Fruit fly (Drosophila melanogaster): ENCODE data around the gene smog.

The smog gene

DNA sequence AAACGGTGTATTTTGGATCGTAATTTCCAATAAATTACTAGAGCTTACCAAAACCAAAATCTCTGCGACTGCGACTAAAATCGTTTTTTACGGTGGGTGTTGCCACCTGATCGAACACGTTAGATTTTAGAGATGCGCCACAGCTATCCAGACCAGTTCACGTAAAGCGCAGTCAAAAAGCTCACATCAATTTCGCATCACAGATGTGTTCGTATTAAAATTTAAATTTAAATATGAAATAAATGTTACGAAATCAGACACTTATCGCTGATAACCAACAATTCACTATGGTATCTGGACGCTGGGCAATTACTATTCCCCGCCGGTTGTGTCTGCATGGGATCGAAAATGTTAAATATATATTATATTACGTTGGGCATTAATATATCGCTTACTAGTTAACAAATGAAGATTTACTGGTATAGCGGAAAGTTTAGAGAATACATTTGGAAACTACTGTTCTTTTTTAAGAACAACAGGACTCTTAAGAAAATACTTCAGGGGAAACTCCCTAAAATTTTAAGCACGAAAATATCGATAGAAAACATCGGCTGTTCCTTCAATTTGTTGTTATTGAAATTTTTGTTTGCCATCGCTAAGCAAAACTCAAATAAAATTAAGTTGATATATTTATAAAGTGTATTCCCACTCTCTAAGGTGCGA, 5.3 kb upstream of the smog start, which contains the start of the genes mxt and CG11927 (continued):
- TF ChIP-seq wor (GFP tag; IDR thresholded peaks at IDR 0.05) = no peak
- no peak for TF ChIP-seq MTF-1 (GFP tag; optimal IDR thresholded peaks at IDR 0.05; ENCODE audit: borderline replicate concordance)
- TF ChIP-seq GATAe (GFP tag; conservative IDR thresholded peaks at IDR 0.05) = no peak
- TF ChIP-seq ac (GFP tag; optimal IDR thresholded peaks at IDR 0.05) = no peak
- peak; percentile 4 for TF ChIP-seq CTCF (GFP tag; optimal IDR thresholded peaks at IDR 0.05)
- no peak for TF ChIP-seq CG2875 (GFP tag; optimal IDR thresholded peaks at IDR 0.05)
- no peak for TF ChIP-seq CG31224 (GFP tag; IDR thresholded peaks at IDR 0.05)
- peak in 1 of 3 experiments; percentile 35 for TF ChIP-seq lola (GFP tag; optimal IDR thresholded peaks at IDR 0.05)
- TF ChIP-seq CG8478 (optimal IDR thresholded peaks at IDR 0.05) = no peak
- TF ChIP-seq Ssrp (tag; optimal IDR thresholded peaks at IDR 0.05) = no peak
- TF ChIP-seq ato (GFP tag; IDR thresholded peaks at IDR 0.05; ENCODE audit: partially characterized antibody) = peak; percentile 58; the same call in 1 of the 2 replicates
- TF ChIP-seq sens (GFP tag) = peak; percentile 90
- peak; percentile 33 for TF ChIP-seq Dp (GFP tag; optimal IDR thresholded peaks at IDR 0.05)
- TF ChIP-seq YL-1 (GFP tag; optimal IDR thresholded peaks at IDR 0.05) = no peak
- peak; percentile 90 for TF ChIP-seq Opbp (GFP tag; IDR thresholded peaks at IDR 0.05; ENCODE audit: partially characterized antibody)
- TF ChIP-seq jumu (GFP tag; optimal IDR thresholded peaks at IDR 0.05) = no peak
- peak; percentile 31 for TF ChIP-seq Mad (GFP tag; optimal IDR thresholded peaks at IDR 0.05)
- peak; percentile 69 for TF ChIP-seq tin (GFP tag; optimal IDR thresholded peaks at IDR 0.05)
- TF ChIP-seq vnd (GFP tag; IDR thresholded peaks at IDR 0.05; ENCODE audit: partially characterized antibody) = peak; percentile 81
- TF ChIP-seq CG17829 (tag; optimal IDR thresholded peaks at IDR 0.05) = peak; percentile 17
- no peak for TF ChIP-seq Hr39 (optimal IDR thresholded peaks at IDR 0.05)
- TF ChIP-seq CG10321 (GFP tag; IDR thresholded peaks at IDR 0.05) = no peak
- no peak for TF ChIP-seq CG1529 (GFP tag; optimal IDR thresholded peaks at IDR 0.05)
- TF ChIP-seq Scr (GFP tag; IDR thresholded peaks at IDR 0.05; ENCODE audit: partially characterized antibody) = peak; percentile 92
- TF ChIP-seq bbx (GFP tag; IDR thresholded peaks at IDR 0.05; ENCODE audit: partially characterized antibody) = peak; percentile 88
- TF ChIP-seq Hey (tag; optimal IDR thresholded peaks at IDR 0.05) = no peak
- TF ChIP-seq Oaz (GFP tag; IDR thresholded peaks at IDR 0.05) = no peak
- peak; percentile 73 for TF ChIP-seq Dref (GFP tag; IDR thresholded peaks at IDR 0.05)
- peak; percentile 86 for TF ChIP-seq zen2 (GFP tag; IDR thresholded peaks at IDR 0.05; ENCODE audit: partially characterized antibody)
- TF ChIP-seq pum (GFP tag; optimal IDR thresholded peaks at IDR 0.05) = peak; percentile 30
- no peak for TF ChIP-seq Ravus (GFP tag; IDR thresholded peaks at IDR 0.05)
- no peak for TF ChIP-seq Deaf1 (tag; optimal IDR thresholded peaks at IDR 0.05)
- no peak for TF ChIP-seq CG17912 (GFP tag; optimal IDR thresholded peaks at IDR 0.05)
- TF ChIP-seq Med (GFP tag) = peak; percentile 86
- TF ChIP-seq lab (GFP tag; optimal IDR thresholded peaks at IDR 0.05) = no peak
- peak; percentile 56 for TF ChIP-seq CG3847 (GFP tag; IDR thresholded peaks at IDR 0.05)
- no peak for TF ChIP-seq CG10565 (GFP tag; optimal IDR thresholded peaks at IDR 0.05)
- no peak for TF ChIP-seq slou (GFP tag; optimal IDR thresholded peaks at IDR 0.05)
- no peak for TF ChIP-seq CG10209 (GFP tag; optimal IDR thresholded peaks at IDR 0.05)
- TF ChIP-seq pita (GFP tag; optimal IDR thresholded peaks at IDR 0.05) = no peak
- peak; percentile 68 for TF ChIP-seq CG3995 (GFP tag; optimal IDR thresholded peaks at IDR 0.05)
- TF ChIP-seq Dip2 (GFP tag; IDR thresholded peaks at IDR 0.05) = no peak
- peak; percentile 27 for TF ChIP-seq Camta (GFP tag; optimal IDR thresholded peaks at IDR 0.05)
- TF ChIP-seq Hand (GFP tag; optimal IDR thresholded peaks at IDR 0.05) = no peak
- TF ChIP-seq CkIIα-i1 (GFP tag; IDR thresholded peaks at IDR 0.05) = no peak
- TF ChIP-seq CG15514 (GFP tag; optimal IDR thresholded peaks at IDR 0.05) = peak; percentile 94
- no peak for TF ChIP-seq stwl (tag; optimal IDR thresholded peaks at IDR 0.05)
- TF ChIP-seq CG12942 (GFP tag; optimal IDR thresholded peaks at IDR 0.05) = peak; percentile 7
- TF ChIP-seq Tbp (GFP tag; optimal IDR thresholded peaks at IDR 0.05) = no peak
- TF ChIP-seq Sry-δ (GFP tag; optimal IDR thresholded peaks at IDR 0.05) = peak; percentile 85
- peak; percentile 82 for TF ChIP-seq CG6791 (GFP tag; IDR thresholded peaks at IDR 0.05; ENCODE audit: partially characterized antibody)
